Worm (Caenorhabditis elegans): ENCODE measurements around the gene lrr-1.
A peak's percentile ranks its signal among the peaks of the same experiment; 100 is the strongest.

Gene lrr-1

ce11 chrII:5060719-5061118 lies 24.5 kb upstream of the lrr-1 start, which contains the start of gene pho-12:
Gene pho-12, minus strand, starts transcription at chrII:5060819.
- no peak for TF ChIP-seq tbx-7 (tag; optimal IDR thresholded peaks at IDR 0.05)
- no peak for TF ChIP-seq ceh-45 (GFP tag; IDR thresholded peaks at IDR 0.05)
- TF ChIP-seq ceh-48 (tag; optimal IDR thresholded peaks at IDR 0.05) = no peak
- TF ChIP-seq eyg-1 (tag; optimal IDR thresholded peaks at IDR 0.05) = no peak
- TF ChIP-seq fkh-6 (tag; optimal IDR thresholded peaks at IDR 0.05) = no peak
- no peak for TF ChIP-seq pax-1 (tag; optimal IDR thresholded peaks at IDR 0.05)
- TF ChIP-seq pag-3 (tag; optimal IDR thresholded peaks at IDR 0.05; ENCODE audit: borderline replicate concordance) = no peak
- TF ChIP-seq madf-2 (tag; optimal IDR thresholded peaks at IDR 0.05) = no peak
- TF ChIP-seq K02D7.2 (tag; optimal IDR thresholded peaks at IDR 0.05) = no peak

- no peak for TF ChIP-seq unc-3 (GFP tag; conservative IDR thresholded peaks at IDR 0.05)
- TF ChIP-seq unc-3 (tag; optimal IDR thresholded peaks at IDR 0.05) = no peak
These were observed 21.8 kb upstream of the lrr-1 start, which contains the start of gene C27A2.12 for ce11 chrII:5058036-5058435. Gene C27A2.12, minus strand, starts transcription at chrII:5058136.

ce11 chrII:5057315-5057714 lies 21.1 kb upstream of the lrr-1 start:
- TF ChIP-seq pqm-1 (tag; optimal IDR thresholded peaks at IDR 0.05) (no peak), elt-2 (tag; optimal IDR thresholded peaks at IDR 0.05) (peak; percentile 96), ceh-6 (GFP tag; optimal IDR thresholded peaks at IDR 0.05) (no peak), sox-4 (tag; optimal IDR thresholded peaks at IDR 0.05) (peak; percentile 9), pha-2 (tag; optimal IDR thresholded peaks at IDR 0.05) (no peak), ztf-16 (tag; optimal IDR thresholded peaks at IDR 0.05) (peak; percentile 44), ceh-14 (tag; optimal IDR thresholded peaks at IDR 0.05) (no peak), hlh-6 (tag; optimal IDR thresholded peaks at IDR 0.05) (peak; percentile 33), zip-5 (tag; optimal IDR thresholded peaks at IDR 0.05) (no peak), nhr-232 (tag; optimal IDR thresholded peaks at IDR 0.05) (peak; percentile 35), nhr-11 (tag; optimal IDR thresholded peaks at IDR 0.05) (no peak), ceh-22 (tag; optimal IDR thresholded peaks at IDR 0.05) (no peak), hlh-15 (tag; optimal IDR thresholded peaks at IDR 0.05) (no peak), fax-1 (tag; optimal IDR thresholded peaks at IDR 0.05) (peak; percentile 3), ets-4 (tag; optimal IDR thresholded peaks at IDR 0.05) (no peak), ceh-31 (tag; optimal IDR thresholded peaks at IDR 0.05) (no peak), ttx-3 (tag; optimal IDR thresholded peaks at IDR 0.05) (peak; percentile 12), Y22D7AL.16 (tag; optimal IDR thresholded peaks at IDR 0.05) (no peak), hlh-13 (GFP tag; optimal IDR thresholded peaks at IDR 0.05) (no peak), che-1 (tag; optimal IDR thresholded peaks at IDR 0.05) (peak; percentile 46)

DNA sequence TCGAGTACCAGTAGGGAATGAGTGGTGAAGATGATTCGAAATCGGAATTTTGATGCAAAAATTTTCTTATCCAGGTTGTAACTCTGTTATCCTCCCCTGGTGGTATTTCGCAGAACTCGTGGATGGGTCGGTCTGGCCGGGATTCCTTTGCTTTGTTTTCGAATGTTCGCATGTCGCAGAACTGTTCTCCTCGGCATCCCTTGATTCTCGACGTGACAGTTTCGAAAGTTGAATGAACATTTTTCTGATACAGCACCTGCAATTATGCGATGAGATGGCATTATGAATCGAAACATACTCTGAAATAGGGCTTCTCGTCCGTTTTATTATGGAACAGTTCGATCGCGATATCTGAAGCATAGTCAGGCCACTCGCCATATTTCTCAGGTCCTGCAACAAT lies 20.0 kb upstream of the lrr-1 start:
- TF ChIP-seq ttx-3 (tag; optimal IDR thresholded peaks at IDR 0.05) (no peak), pat-9 (tag; optimal IDR thresholded peaks at IDR 0.05) (no peak), pha-2 (tag; optimal IDR thresholded peaks at IDR 0.05) (no peak), rnt-1 (tag; optimal IDR thresholded peaks at IDR 0.05) (no peak), lim-6 (tag; optimal IDR thresholded peaks at IDR 0.05) (no peak), ceh-6 (GFP tag; optimal IDR thresholded peaks at IDR 0.05) (no peak), hlh-6 (tag; optimal IDR thresholded peaks at IDR 0.05) (no peak), unc-42 (tag; optimal IDR thresholded peaks at IDR 0.05) (no peak), ceh-19 (GFP tag; optimal IDR thresholded peaks at IDR 0.05) (no peak), ets-4 (tag; optimal IDR thresholded peaks at IDR 0.05) (no peak), ceh-48 (tag; optimal IDR thresholded peaks at IDR 0.05) (no peak), eyg-1 (tag; optimal IDR thresholded peaks at IDR 0.05) (no peak), pqm-1 (tag; optimal IDR thresholded peaks at IDR 0.05) (no peak), nhr-232 (tag; optimal IDR thresholded peaks at IDR 0.05) (no peak), pag-3 (tag; optimal IDR thresholded peaks at IDR 0.05; ENCODE audit: borderline replicate concordance) (no peak)

ce11 chrII:5055129-5055666 lies 19.0 kb upstream of the lrr-1 start, which contains the start of the genes ify-1 and rpl-22:
Gene ify-1, minus strand, starts transcription at chrII:5055179.
Gene rpl-22, plus strand, starts transcription at chrII:5055616.
- TF ChIP-seq madf-2 (tag; optimal IDR thresholded peaks at IDR 0.05) (peak; percentile 50), ref-2 (tag; optimal IDR thresholded peaks at IDR 0.05) (peak; percentile 71), elt-2 (tag; optimal IDR thresholded peaks at IDR 0.05) (peak; percentile 99), rnt-1 (tag; optimal IDR thresholded peaks at IDR 0.05) (peak; percentile 73), ets-4 (tag; optimal IDR thresholded peaks at IDR 0.05) (peak; percentile 50), ceh-2 (tag; optimal IDR thresholded peaks at IDR 0.05) (peak; percentile 16), sox-4 (tag; optimal IDR thresholded peaks at IDR 0.05) (peak; percentile 35), sdc-2 (tag; optimal IDR thresholded peaks at IDR 0.05) (peak; percentile 34), ama-1 (optimal IDR thresholded peaks at IDR 0.05) (no peak), Y22D7AL.16 (tag; optimal IDR thresholded peaks at IDR 0.05) (no peak), ceh-30 (tag; optimal IDR thresholded peaks at IDR 0.05) (peak; percentile 66), K09A11.1 (tag; optimal IDR thresholded peaks at IDR 0.05; ENCODE audit: insufficient read depth) (peak; percentile 4), zip-5 (tag; optimal IDR thresholded peaks at IDR 0.05) (peak; percentile 3), unc-42 (tag; optimal IDR thresholded peaks at IDR 0.05) (peak; percentile 82), ceh-34 (tag; optimal IDR thresholded peaks at IDR 0.05) (peak; percentile 51), nfya-1 (tag; optimal IDR thresholded peaks at IDR 0.05) (peak; percentile 97), C08G9.2 (tag; optimal IDR thresholded peaks at IDR 0.05) (peak; percentile 54)

Data from whole organism, late embryonic.